Worm (Caenorhabditis elegans) whole organism, L1 larva: ENCODE measurements around the gene cal-1.

Experiments used
- C04F5.9 ChIP-seq: sonication (generic microtip); optimal IDR thresholded peaks from 2 replicates; lab custom pipeline; 2016; ENCODE audit warnings: missing genetic modification characterization, missing compliant biosample characterization
- C16A3.4 ChIP-seq: fragments of 150-350 bp; optimal IDR thresholded peaks from 2 replicates; lab custom pipeline; 2014; ENCODE audit warnings: missing biosample characterization, missing genetic modification characterization
- C34B4.2 ChIP-seq: sonication (generic microtip); optimal IDR thresholded peaks from 2 replicates; lab custom pipeline; 2017; ENCODE audit warnings: mild to moderate bottlenecking, missing genetic modification characterization, missing compliant biosample characterization
- F16B12.6 ChIP-seq: fragments of 150-350 bp; optimal IDR thresholded peaks from 2 replicates; lab custom pipeline; 2014; ENCODE audit warnings: missing biosample characterization, missing genetic modification characterization
- alr-1 ChIP-seq: fragments of 200-800 bp; sonication (Bioruptor generic); optimal IDR thresholded peaks from 2 replicates; lab custom pipeline; 2018; ENCODE audit warnings: borderline replicate concordance, mild to moderate bottlenecking, missing genetic modification characterization, missing compliant biosample characterization
- ama-1 ChIP-seq: fragments of 150-350 bp; optimal IDR thresholded peaks from 2 replicates; lab custom pipeline; 2014
- blmp-1 ChIP-seq: fragments of 150-350 bp; optimal IDR thresholded peaks from 2 replicates; lab custom pipeline; 2014; ENCODE audit warnings: missing biosample characterization, missing genetic modification characterization
- ceh-8 ChIP-seq: fragments of 200-800 bp; sonication (Bioruptor generic); optimal IDR thresholded peaks from 2 replicates; lab custom pipeline; 2018; ENCODE audit warnings: mild to moderate bottlenecking, missing genetic modification characterization, moderate library complexity, missing compliant biosample characterization
- ceh-90 ChIP-seq: sonication (generic microtip); optimal IDR thresholded peaks from 2 replicates; lab custom pipeline; 2016; ENCODE audit warnings: missing genetic modification characterization, missing compliant biosample characterization
- ces-1 ChIP-seq: fragments of 150-350 bp; optimal IDR thresholded peaks from 2 replicates; lab custom pipeline; 2014; ENCODE audit warnings: missing biosample characterization, missing genetic modification reagents, missing genetic modification characterization
- dpl-1 ChIP-seq, 3 experiments: fragments of 150-350 bp in 2 of 3; sonication (generic microtip) in 1 of 3; optimal IDR thresholded peaks; 2 replicates each; lab custom pipeline; 2014 to 2017; ENCODE audit warnings: missing biosample characterization in 3 of 3, missing genetic modification characterization in 3 of 3, missing genetic modification reagents in 3 of 3
- efl-1 ChIP-seq, 4 experiments: fragments of 150-350 bp; optimal IDR thresholded peaks in 3 of 4; peaks in 1 of 4; 1 replicate in 1 of 4; 2 replicates in 3 of 4; lab custom pipeline; 2014; ENCODE audit warnings: missing biosample characterization in 2 of 4, missing genetic modification characterization in 2 of 4, missing genetic modification reagents in 2 of 4
- egl-13 ChIP-seq: sonication (generic microtip); optimal IDR thresholded peaks from 2 replicates; lab custom pipeline; 2016; ENCODE audit warnings: missing genotype, missing genetic modification reagents, missing genetic modification characterization, missing compliant biosample characterization
- elt-2 ChIP-seq: sonication (generic microtip); optimal IDR thresholded peaks from 2 replicates; lab custom pipeline; 2016; ENCODE audit warnings: missing genetic modification characterization, mild to moderate bottlenecking, inconsistent platforms, missing compliant biosample characterization, missing genetic modification reagents
- ets-5 ChIP-seq: fragments of 200-800 bp; sonication (Bioruptor generic); IDR thresholded peaks from 2 replicates; pipeline ENCODE4 v1.3.6; 2022; ENCODE audit warnings: missing genetic modification characterization, missing compliant biosample characterization
- fkh-10 ChIP-seq: sonication (generic microtip); optimal IDR thresholded peaks from 2 replicates; lab custom pipeline; 2017; ENCODE audit warnings: missing biosample characterization, missing genetic modification reagents, missing genetic modification characterization
- fkh-8 ChIP-seq: sonication (generic microtip); optimal IDR thresholded peaks from 2 replicates; lab custom pipeline; 2016; ENCODE audit warnings: mild to moderate bottlenecking, missing genetic modification characterization, missing compliant biosample characterization
- grh-1 ChIP-seq: fragments of 200-800 bp; sonication (Bioruptor generic); IDR thresholded peaks from 2 replicates; pipeline ENCODE4 v1.3.6; 2022; ENCODE audit warnings: missing genetic modification reagents, missing genetic modification characterization, missing compliant biosample characterization
- hlh-17 ChIP-seq: fragments of 200-800 bp; sonication (Bioruptor generic); optimal IDR thresholded peaks from 2 replicates; lab custom pipeline; 2018; ENCODE audit warnings: missing genetic modification characterization, mild to moderate bottlenecking, missing compliant biosample characterization, moderate library complexity, borderline replicate concordance
- hlh-4 ChIP-seq: sonication (generic microtip); optimal IDR thresholded peaks from 2 replicates; lab custom pipeline; 2016; ENCODE audit warnings: mild to moderate bottlenecking, missing genetic modification characterization, missing compliant biosample characterization
- irx-1 ChIP-seq: sonication (generic microtip); optimal IDR thresholded peaks from 2 replicates; lab custom pipeline; 2016; ENCODE audit warnings: missing genetic modification characterization, missing compliant biosample characterization
- isw-1 ChIP-seq: fragments of 200-800 bp; sonication (Bioruptor generic); IDR thresholded peaks from 2 replicates; pipeline ENCODE4 v1.3.6; 2022; ENCODE audit warnings: missing genetic modification characterization, missing compliant biosample characterization
- jun-1 ChIP-seq: fragments of 150-350 bp; optimal IDR thresholded peaks from 2 replicates; lab custom pipeline; 2014; ENCODE audit warnings: missing biosample characterization, missing genetic modification reagents, missing genetic modification characterization
- lin-13 ChIP-seq: fragments of 150-350 bp; optimal IDR thresholded peaks from 2 replicates; lab custom pipeline; 2014; ENCODE audit warnings: missing biosample characterization, missing genetic modification reagents, missing genetic modification characterization
- lin-15B ChIP-seq: fragments of 150-350 bp; sonication (generic microtip); optimal IDR thresholded peaks from 3 replicates; lab custom pipeline; 2014; ENCODE audit warnings: missing biosample characterization, missing genetic modification characterization
- lin-35 ChIP-seq, 2 experiments: fragments of 150-350 bp; optimal IDR thresholded peaks; 2 replicates each; lab custom pipeline; 2014; ENCODE audit warnings: missing biosample characterization in 2 of 2, missing genetic modification characterization in 2 of 2, missing genetic modification reagents in 2 of 2
- lin-39 ChIP-seq: fragments of 150-350 bp; optimal IDR thresholded peaks from 2 replicates; lab custom pipeline; 2014; ENCODE audit warnings: missing biosample characterization, missing genetic modification reagents, missing genetic modification characterization
- lir-3 ChIP-seq: sonication (generic microtip); optimal IDR thresholded peaks from 2 replicates; lab custom pipeline; 2016; ENCODE audit warnings: mild to moderate bottlenecking, missing genetic modification characterization, moderate library complexity, missing compliant biosample characterization; ENCODE audit not compliant: poor library complexity
- lsy-2 ChIP-seq, 2 experiments: fragments of 150-350 bp; optimal IDR thresholded peaks; 2 replicates each; lab custom pipeline; 2014; ENCODE audit warnings: missing biosample characterization in 2 of 2, missing genetic modification characterization in 2 of 2
- mab-9 ChIP-seq: fragments of 200-800 bp; sonication (Bioruptor generic); IDR thresholded peaks from 2 replicates; pipeline ENCODE4 v1.3.6; 2022; ENCODE audit warnings: missing genetic modification reagents, missing genetic modification characterization, missing compliant biosample characterization
- mef-2 ChIP-seq: fragments of 150-350 bp; optimal IDR thresholded peaks from 2 replicates; lab custom pipeline; 2014; ENCODE audit warnings: missing biosample characterization, missing genetic modification characterization
- mep-1 ChIP-seq: fragments of 150-350 bp; optimal IDR thresholded peaks from 2 replicates; lab custom pipeline; 2014; ENCODE audit warnings: missing biosample characterization, missing genetic modification characterization
- nhr-11 ChIP-seq: fragments of 150-350 bp; optimal IDR thresholded peaks from 2 replicates; lab custom pipeline; 2014; ENCODE audit warnings: missing biosample characterization, missing genetic modification characterization
- nhr-12 ChIP-seq: sonication (generic microtip); optimal IDR thresholded peaks from 2 replicates; lab custom pipeline; 2017; ENCODE audit warnings: missing biosample characterization, missing genetic modification characterization
- nhr-28 ChIP-seq: fragments of 150-350 bp; optimal IDR thresholded peaks from 2 replicates; lab custom pipeline; 2014; ENCODE audit warnings: missing biosample characterization, missing genetic modification characterization
- nhr-71 ChIP-seq: sonication (generic microtip); optimal IDR thresholded peaks from 2 replicates; lab custom pipeline; 2016; ENCODE audit warnings: mild to moderate bottlenecking, missing genetic modification characterization, moderate library complexity, missing compliant biosample characterization
- nhr-76 ChIP-seq: sonication (generic microtip); optimal IDR thresholded peaks from 2 replicates; lab custom pipeline; 2017; ENCODE audit warnings: missing biosample characterization, missing genetic modification characterization
- nhr-77 ChIP-seq: fragments of 150-350 bp; optimal IDR thresholded peaks from 2 replicates; lab custom pipeline; 2014; ENCODE audit warnings: missing biosample characterization, missing genetic modification characterization
- nhr-90 ChIP-seq: sonication (generic microtip); optimal IDR thresholded peaks from 2 replicates; lab custom pipeline; 2016; ENCODE audit warnings: mild to moderate bottlenecking, missing genetic modification characterization, missing compliant biosample characterization; ENCODE audit not compliant: poor library complexity
- pag-3 ChIP-seq: sonication (generic microtip); optimal IDR thresholded peaks from 2 replicates; lab custom pipeline; 2017; ENCODE audit warnings: missing genetic modification characterization, mild to moderate bottlenecking, missing compliant biosample characterization, antibody characterized with exemption, borderline replicate concordance; ENCODE audit not compliant: insufficient read depth
- rnt-1 ChIP-seq: sonication (generic microtip); optimal IDR thresholded peaks from 2 replicates; lab custom pipeline; 2016; ENCODE audit warnings: mild to moderate bottlenecking, missing genetic modification characterization, moderate library complexity, missing compliant biosample characterization
- skn-1 ChIP-seq: fragments of 150-350 bp; optimal IDR thresholded peaks from 2 replicates; lab custom pipeline; 2014; ENCODE audit warnings: missing biosample characterization, missing genetic modification characterization
- snpc-4 ChIP-seq: fragments of 150-350 bp; optimal IDR thresholded peaks from 2 replicates; lab custom pipeline; 2014; ENCODE audit warnings: missing biosample characterization, missing genetic modification characterization
- snu-23 ChIP-seq: sonication (generic microtip); optimal IDR thresholded peaks from 2 replicates; lab custom pipeline; 2016; ENCODE audit warnings: missing genetic modification characterization, missing compliant biosample characterization
- sox-4 ChIP-seq: sonication (generic microtip); optimal IDR thresholded peaks from 2 replicates; lab custom pipeline; 2016; ENCODE audit warnings: missing genetic modification characterization, missing compliant biosample characterization
- sptf-1 ChIP-seq: fragments of 150-350 bp; optimal IDR thresholded peaks from 2 replicates; lab custom pipeline; 2014; ENCODE audit warnings: missing biosample characterization, missing genetic modification characterization
- tlp-1 ChIP-seq: fragments of 150-350 bp; optimal IDR thresholded peaks from 2 replicates; lab custom pipeline; 2014; ENCODE audit warnings: missing biosample characterization, missing genetic modification characterization
- unc-130 ChIP-seq: fragments of 150-350 bp; optimal IDR thresholded peaks from 2 replicates; lab custom pipeline; 2017; ENCODE audit warnings: missing biosample characterization, missing genetic modification characterization, inconsistent platforms
- unc-86 ChIP-seq: sonication (generic microtip); optimal IDR thresholded peaks from 2 replicates; lab custom pipeline; 2016; ENCODE audit warnings: missing genetic modification characterization, missing compliant biosample characterization
- vab-15 ChIP-seq: sonication (generic microtip); optimal IDR thresholded peaks from 2 replicates; lab custom pipeline; 2017; ENCODE audit warnings: missing genotype, mild to moderate bottlenecking, missing genetic modification characterization, missing compliant biosample characterization
- zag-1 ChIP-seq: fragments of 150-350 bp; optimal IDR thresholded peaks from 2 replicates; lab custom pipeline; 2014; ENCODE audit warnings: missing biosample characterization, missing genetic modification characterization
- ztf-11 ChIP-seq, 2 experiments: sonication (generic microtip); optimal IDR thresholded peaks; 2 replicates each; lab custom pipeline; 2016 to 2017; ENCODE audit warnings: missing genetic modification characterization in 2 of 2, missing biosample characterization in 1 of 2, missing compliant biosample characterization in 1 of 2
- ztf-4 ChIP-seq: fragments of 150-350 bp; optimal IDR thresholded peaks from 2 replicates; lab custom pipeline; 2014; ENCODE audit warnings: missing biosample characterization, missing genetic modification characterization

cal-1 gene

DNA sequence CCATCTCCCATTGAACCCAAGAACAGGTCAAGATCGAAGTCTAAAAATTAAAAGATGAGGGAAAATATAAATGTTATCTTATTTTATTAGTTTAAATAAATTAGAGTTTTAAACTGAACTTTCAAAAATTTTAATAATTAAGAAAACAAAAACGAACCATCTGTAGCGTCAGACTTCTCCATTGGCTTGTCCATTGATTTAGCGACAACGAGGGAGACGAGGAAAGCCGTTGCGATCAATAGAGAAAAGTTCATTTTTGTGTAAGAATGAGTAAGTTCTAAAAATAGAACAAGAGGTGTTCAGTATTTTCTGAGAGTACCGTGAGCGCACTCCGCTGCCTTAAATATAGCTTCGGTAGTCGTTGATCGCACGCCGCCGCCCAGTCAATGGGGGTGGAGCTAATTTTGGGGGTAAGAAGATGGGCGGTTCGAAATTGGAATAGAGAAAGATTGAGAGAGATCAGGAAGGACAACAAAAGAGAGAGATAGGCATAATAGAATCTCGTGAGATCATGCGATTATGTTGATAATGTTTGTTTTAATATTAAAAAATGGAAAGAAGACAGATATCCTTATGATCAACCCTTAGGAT, 33.1 kb upstream of the cal-1 start, which contains the start of gene F45D3.3 (continued):
- TF ChIP-seq ceh-8 (GFP tag; lab: Kevin White, UChicago) (no peak), efl-1 (optimal IDR thresholded peaks at IDR 0.05; lab: Kevin White, UChicago) (no peak), efl-1 (GFP tag; optimal IDR thresholded peaks at IDR 0.05 in 1 of 2; lab: Kevin White, UChicago) (peak in 1 of 2 experiments; percentile 85), fkh-10 (GFP tag; lab: Kevin White, UChicago) (no peak), ces-1 (GFP tag; lab: Kevin White, UChicago) (no peak), hlh-4 (tag; lab: Kevin White, UChicago) (no peak), alr-1 (tag; lab: Kevin White, UChicago) (no peak), unc-130 (tag; lab: Kevin White, UChicago) (no peak), lsy-2 (tag; optimal IDR thresholded peaks at IDR 0.05; lab: Kevin White, UChicago) (peak in 1 of 2 experiments; percentile 38), nhr-77 (tag; lab: Kevin White, UChicago) (no peak), egl-13 (tag; lab: Kevin White, UChicago) (no peak), lin-13 (GFP tag; lab: Kevin White, UChicago) (no peak), dpl-1 (GFP tag; optimal IDR thresholded peaks at IDR 0.05; lab: Kevin White, UChicago) (no peak), C04F5.9 (tag; lab: Kevin White, UChicago) (no peak), C16A3.4 (tag; lab: Kevin White, UChicago) (no peak), sox-4 (tag; lab: Kevin White, UChicago) (no peak), snu-23 (GFP tag; lab: Kevin White, UChicago) (peak; percentile 3), mab-9 (no peak), sptf-1 (tag; lab: Kevin White, UChicago) (no peak), blmp-1 (peak; percentile 65), nhr-12 (tag; lab: Kevin White, UChicago) (no peak), F16B12.6 (no peak), nhr-90 (tag; lab: Kevin White, UChicago) (peak; percentile 34), lir-3 (tag; lab: Kevin White, UChicago) (no peak), ceh-90 (no peak), nhr-76 (tag; lab: Kevin White, UChicago) (no peak), ztf-4 (tag; lab: Kevin White, UChicago) (peak; percentile 47), ama-1 (lab: Kevin White, UChicago) (peak; percentile 90), isw-1 (GFP tag; lab: Robert Waterston, UW) (no peak), zag-1 (no peak), rnt-1 (peak; percentile 8), mef-2 (no peak), unc-86 (tag; lab: Kevin White, UChicago) (no peak), snpc-4 (tag; lab: Kevin White, UChicago) (no peak), elt-2 (tag; lab: Kevin White, UChicago) (no peak), hlh-17 (GFP tag; lab: Kevin White, UChicago) (no peak), vab-15 (tag; lab: Kevin White, UChicago) (no peak), lin-39 (no peak), pag-3 (tag; lab: Kevin White, UChicago) (no peak), nhr-11 (no peak), ets-5 (GFP tag; lab: Robert Waterston, UW) (no peak), nhr-28 (no peak), irx-1 (tag; lab: Kevin White, UChicago) (no peak), nhr-71 (peak; percentile 54), lin-35 (GFP tag; optimal IDR thresholded peaks at IDR 0.05; lab: Kevin White, UChicago) (peak in 1 of 2 experiments; percentile 18), jun-1 (tag; lab: Kevin White, UChicago) (no peak), fkh-8 (no peak), grh-1 (GFP tag; lab: Robert Waterston, UW) (no peak), ztf-11 (tag; optimal IDR thresholded peaks at IDR 0.05; lab: Kevin White, UChicago) (no peak), tlp-1 (tag; lab: Kevin White, UChicago) (no peak), lin-15B (tag; lab: Kevin White, UChicago) (no peak), C34B4.2 (tag; lab: Kevin White, UChicago) (no peak), skn-1 (tag; lab: Kevin White, UChicago) (no peak), mep-1 (tag; lab: Kevin White, UChicago) (peak; percentile 4)
